Worm (Caenorhabditis elegans): ENCODE measurements around the gene pcf-11.

The pcf-11 gene

ce11 chrIII:5078062-5078461 lies 53.3 kb downstream of the pcf-11 start (continued):
- TF ChIP-seq F10B5.3 (tag; optimal IDR thresholded peaks at IDR 0.05) (no peak), ceh-62 (tag; optimal IDR thresholded peaks at IDR 0.05) (no peak), nhr-42 (GFP tag; IDR thresholded peaks at IDR 0.05) (no peak), mdl-1 (tag; optimal IDR thresholded peaks at IDR 0.05) (peak in 1 of 2 experiments; percentile 95), saeg-2 (GFP tag; IDR thresholded peaks at IDR 0.05) (no peak), skn-1 (tag; optimal IDR thresholded peaks at IDR 0.05) (no peak), ceh-32 (tag; optimal IDR thresholded peaks at IDR 0.05; ENCODE audit: poor library complexity) (no peak), dpl-1 (GFP tag; optimal IDR thresholded peaks at IDR 0.05) (peak; percentile 12), T20F7.1 (GFP tag; optimal IDR thresholded peaks at IDR 0.05) (peak; percentile 60), lin-13 (GFP tag; optimal IDR thresholded peaks at IDR 0.05) (no peak), egl-27 (tag; optimal IDR thresholded peaks at IDR 0.05) (no peak), hmg-1.1 (GFP tag; IDR thresholded peaks at IDR 0.05) (no peak), nhr-77 (tag; optimal IDR thresholded peaks at IDR 0.05) (peak; percentile 88), nhr-102 (tag; optimal IDR thresholded peaks at IDR 0.05) (peak; percentile 53), php-3 (GFP tag; IDR thresholded peaks at IDR 0.05) (0 out of 2 replicates have a peak, but pooled peaks have one; percentile 43), ces-1 (GFP tag; optimal IDR thresholded peaks at IDR 0.05) (no peak), Y48G9A.11 (GFP tag; IDR thresholded peaks at IDR 0.05) (no peak), attf-4 (tag; optimal IDR thresholded peaks at IDR 0.05) (no peak), dmd-8 (GFP tag; IDR thresholded peaks at IDR 0.05) (no peak), pqm-1 (tag; optimal IDR thresholded peaks at IDR 0.05) (peak; percentile 64), daf-12 (tag; optimal IDR thresholded peaks at IDR 0.05) (no peak), ceh-44 (GFP tag; IDR thresholded peaks at IDR 0.05) (no peak), arid-1 (GFP tag; conservative IDR thresholded peaks at IDR 0.05) (no peak), rbr-2 (tag; optimal IDR thresholded peaks at IDR 0.05) (no peak), dmd-9 (GFP tag; IDR thresholded peaks at IDR 0.05) (no peak), hlh-30 (tag; optimal IDR thresholded peaks at IDR 0.05; ENCODE audit: insufficient read depth) (peak; percentile 89), ceh-20 (GFP tag; IDR thresholded peaks at IDR 0.05) (0 out of 2 replicates have a peak, but pooled peaks have one; percentile 38), dve-1 (tag; optimal IDR thresholded peaks at IDR 0.05; ENCODE audit: insufficient read depth) (peak; percentile 95), Y5F2A.4 (GFP tag; optimal IDR thresholded peaks at IDR 0.05) (no peak), lin-39 (tag; optimal IDR thresholded peaks at IDR 0.05) (no peak), cey-2 (tag; optimal IDR thresholded peaks at IDR 0.05; ENCODE audit: borderline replicate concordance, insufficient read depth) (no peak), ama-1 (optimal IDR thresholded peaks at IDR 0.05) (no peak), ZK337.2 (GFP tag; IDR thresholded peaks at IDR 0.05) (no peak), zip-11 (GFP tag; IDR thresholded peaks at IDR 0.05) (no peak), zfp-2 (tag; optimal IDR thresholded peaks at IDR 0.05) (no peak), mes-2 (tag; optimal IDR thresholded peaks at IDR 0.05; ENCODE audit: poor library complexity, severe bottlenecking) (peak; percentile 65), vab-7 (GFP tag; IDR thresholded peaks at IDR 0.05) (no peak), mdt-29 (GFP tag; IDR thresholded peaks at IDR 0.05) (no peak)

All from whole organism, L4 larva.